Fruit fly (Drosophila melanogaster) whole organism, wandering third instar larva: ENCODE data around the gene CG46383.
"Not testable (repeated sequence)": the region's sequence is repeated elsewhere in the genome, so short reads cannot be mapped to it uniquely, and the experiment has no call there.

Experiments
- Abd-B ChIP-seq: fragments of >200 bp; optimal IDR thresholded peaks from 2 replicates; lab custom pipeline; 2017; ENCODE audit warnings: missing biosample characterization, missing genetic modification characterization
- Dfd ChIP-seq: fragments of >200 bp; optimal IDR thresholded peaks from 2 replicates; lab custom pipeline; 2017; ENCODE audit warnings: missing biosample characterization, missing genetic modification characterization
- Dif ChIP-seq: fragments of 200-275, 200-300 bp; sonication (Bioruptor generic); optimal IDR thresholded peaks from 2 replicates; lab custom pipeline; 2018; ENCODE audit warnings: missing biosample characterization, missing genetic modification characterization; ENCODE audit not compliant: partially characterized antibody
- OdsH ChIP-seq: fragments of 200-800 bp; sonication (Bioruptor generic); optimal IDR thresholded peaks from 2 replicates; lab custom pipeline; 2016; ENCODE audit warnings: missing biosample characterization, mild to moderate bottlenecking, missing genetic modification characterization
- dl ChIP-seq, 2 experiments: fragments of 175-275, 200-275 bp in 1 of 2; fragments of 200-275 bp in 1 of 2; sonication (Bioruptor generic); optimal IDR thresholded peaks; lab custom pipeline; 2018; ENCODE audit warnings: mild to moderate bottlenecking in 2 of 2, missing biosample characterization in 2 of 2, missing genetic modification characterization in 2 of 2, moderate library complexity in 2 of 2; ENCODE audit not compliant: partially characterized antibody in 2 of 2, insufficient read depth in 1 of 2
- foxo ChIP-seq, 2 experiments: fragments of 200-800 bp; sonication (Bioruptor generic); optimal IDR thresholded peaks; 2 replicates in 1 of 2; 3 replicates in 1 of 2; lab custom pipeline; 2016 to 2017; ENCODE audit warnings: missing biosample characterization in 2 of 2, missing genetic modification characterization in 2 of 2
- sv ChIP-seq: fragments of 200-800 bp; sonication (Bioruptor generic); optimal IDR thresholded peaks from 3 replicates; lab custom pipeline; 2016; ENCODE audit warnings: missing biosample characterization, missing genetic modification characterization
- usp ChIP-seq: fragments of >200 bp; optimal IDR thresholded peaks from 2 replicates; lab custom pipeline; 2017; ENCODE audit warnings: missing biosample characterization, missing genetic modification characterization
- woc ChIP-seq: sonication (Bioruptor generic); optimal IDR thresholded peaks from 2 replicates; lab custom pipeline; 2016; ENCODE audit warnings: missing biosample characterization, mild to moderate bottlenecking, missing genetic modification characterization

The CG46383 gene

DNA sequence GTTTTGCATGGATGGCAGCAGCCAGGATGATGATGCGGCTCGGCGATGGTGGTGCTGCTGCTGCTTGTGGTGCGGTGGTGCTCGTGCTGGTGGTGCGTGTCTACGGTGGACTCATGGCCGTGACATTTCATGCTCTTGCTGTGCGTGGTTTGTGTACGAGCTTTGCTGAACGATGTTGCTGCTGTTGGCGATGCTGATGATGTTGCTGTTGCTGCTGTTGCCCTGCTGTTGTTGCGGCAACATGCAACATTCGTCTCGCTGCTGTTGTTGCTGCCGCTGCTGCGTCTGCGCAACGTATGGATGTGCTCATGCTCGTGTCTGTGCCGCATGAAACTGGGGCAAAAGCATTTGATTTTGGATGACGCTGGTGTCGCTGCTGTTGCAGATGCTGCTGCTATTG, 37.5 kb downstream of the CG46383 start:
- peak; percentile 81 for TF ChIP-seq Dfd
- no peak for TF ChIP-seq Abd-B

- TF ChIP-seq OdsH; foxo (GFP tag; optimal IDR thresholded peaks at IDR 0.05; lab: Kevin White, UChicago); Dfd: not testable (repeated sequence)
Observed at dm6 chr3R:15908098-15908497, 42.6 kb downstream of the CG46383 start, which contains the start of gene EndoU. Gene EndoU, plus strand, starts transcription at chr3R:15908398.

- TF ChIP-seq sv; usp; woc (GFP tag; lab: Kevin White, UChicago): not testable (repeated sequence)
Observed at dm6 chr3R:15904543-15904942, 46.2 kb downstream of the CG46383 start, which contains the start of gene glob1. Gene glob1, minus strand, starts transcription at chr3R:15904643.

DNA sequence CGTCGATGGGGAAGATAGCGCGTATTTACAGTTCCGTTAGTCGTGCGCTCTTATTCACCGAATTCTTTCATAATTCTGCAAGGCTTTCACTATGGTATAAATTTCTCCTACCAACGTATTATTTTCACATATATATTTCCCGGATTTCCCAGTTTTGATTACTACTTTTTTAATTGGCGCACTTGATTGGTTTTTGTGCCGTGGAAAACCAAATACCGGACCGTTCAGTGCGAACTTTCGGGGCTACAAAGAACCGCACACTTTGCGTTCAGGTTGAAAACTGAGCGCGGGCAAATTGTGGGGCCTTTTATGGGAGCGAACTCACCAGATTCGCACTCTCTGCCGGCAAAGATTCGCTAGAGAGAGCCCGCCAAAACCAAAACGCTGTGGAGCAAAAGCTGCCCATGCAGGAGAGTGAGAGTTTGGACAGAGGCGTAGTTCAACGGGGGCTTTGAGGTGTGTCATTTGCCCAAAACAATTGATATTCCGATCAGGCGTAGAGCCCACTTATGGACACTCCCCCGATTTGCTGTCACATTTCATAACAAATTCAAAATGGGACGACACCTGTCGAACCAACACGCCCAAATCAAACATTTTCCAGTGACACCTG, 49.5 kb downstream of the CG46383 start:
- TF ChIP-seq Dif (GFP tag; lab: Kevin White, UChicago) (peak; percentile 87), dl (GFP tag; optimal IDR thresholded peaks at IDR 0.05; lab: Kevin White, UChicago; ENCODE audit: insufficient read depth in 1 of 2, partially characterized antibody in 2 of 2) (peak; percentile 79 to 86)
